Worm (Caenorhabditis elegans): ENCODE results near the gene Y39E4B.5.

DNA sequence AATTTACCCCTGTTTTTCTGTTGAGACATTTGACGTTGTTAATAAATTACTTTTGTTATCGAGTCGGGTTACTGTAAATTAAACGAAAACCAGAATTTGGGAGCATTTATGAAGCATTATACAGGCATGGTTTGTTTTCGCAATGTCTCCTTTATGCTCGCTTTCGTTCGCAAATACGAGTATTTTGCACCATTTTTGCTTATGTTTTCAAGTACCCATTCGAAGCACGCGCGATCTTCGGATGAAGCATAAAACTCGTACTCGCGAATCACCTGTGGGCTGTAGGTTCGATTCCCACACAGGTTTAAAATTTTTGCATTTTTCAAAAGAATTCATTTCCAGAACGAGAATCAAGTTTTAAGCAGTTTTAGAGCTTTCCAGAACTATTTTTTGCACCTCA, 4.8 kb upstream of the Y39E4B.5 start:
- no peak for TF ChIP-seq him-1 (tag; optimal IDR thresholded peaks at IDR 0.05)
- no peak for TF ChIP-seq W03F9.2 (tag; optimal IDR thresholded peaks at IDR 0.05)

Data from whole organism, L4/young adult.